Fruit fly (Drosophila melanogaster) whole organism, prepupa: ENCODE measurements around the gene Ilk.

ENCODE experiments used
- Blimp-1 ChIP-seq: fragments of 200-800 bp; sonication (Bioruptor generic); optimal IDR thresholded peaks from 3 replicates; lab custom pipeline; 2017; ENCODE audit warnings: missing biosample characterization, missing genetic modification characterization, mild to moderate bottlenecking, moderate library complexity, missing genetic modification reagents
- CG10631 ChIP-seq: fragments of 200-800 bp; sonication (Bioruptor generic); optimal IDR thresholded peaks from 2 replicates; lab custom pipeline; 2016; ENCODE audit warnings: missing biosample characterization, missing genetic modification characterization
- CG10669 ChIP-seq: fragments of 200-800 bp; sonication (Bioruptor generic); optimal IDR thresholded peaks from 3 replicates; lab custom pipeline; 2018; ENCODE audit warnings: missing biosample characterization, mild to moderate bottlenecking, missing genetic modification characterization, moderate library complexity
- CG11294 ChIP-seq: fragments of 200-800 bp; sonication (Bioruptor generic); IDR thresholded peaks from 2 replicates; pipeline ENCODE4 v1.3.6; 2022; ENCODE audit warnings: missing biosample characterization, missing genetic modification characterization
- CG11762 ChIP-seq: fragments of 200-800 bp; sonication (Bioruptor generic); optimal IDR thresholded peaks from 3 replicates; lab custom pipeline; 2016; ENCODE audit warnings: missing biosample characterization, missing genetic modification characterization; ENCODE audit not compliant: insufficient read depth
- CG11902 ChIP-seq: fragments of 200-800 bp; sonication (Bioruptor generic); optimal IDR thresholded peaks from 3 replicates; lab custom pipeline; 2016; ENCODE audit warnings: missing biosample characterization, missing genetic modification characterization
- CG1621 ChIP-seq: fragments of 200-800 bp; sonication (Bioruptor generic); optimal IDR thresholded peaks from 3 replicates; lab custom pipeline; 2018; ENCODE audit warnings: missing biosample characterization, mild to moderate bottlenecking, missing genetic modification characterization
- CG16779 ChIP-seq: fragments of 200-800 bp; sonication (Bioruptor generic); optimal IDR thresholded peaks from 3 replicates; lab custom pipeline; 2017; ENCODE audit warnings: missing biosample characterization, mild to moderate bottlenecking, missing genetic modification characterization
- CG3032 ChIP-seq: fragments of 200-800 bp; optimal IDR thresholded peaks from 2 replicates; lab custom pipeline; 2019; ENCODE audit warnings: missing biosample characterization, mild to moderate bottlenecking, missing genetic modification characterization, moderate library complexity
- CG32006 ChIP-seq: fragments of 200-800 bp; sonication (Bioruptor generic); optimal IDR thresholded peaks from 3 replicates; lab custom pipeline; 2017; ENCODE audit warnings: missing biosample characterization, mild to moderate bottlenecking, missing genetic modification characterization
- CG3919 ChIP-seq: fragments of 200-800 bp; sonication (Bioruptor generic); optimal IDR thresholded peaks from 3 replicates; lab custom pipeline; 2016; ENCODE audit warnings: missing biosample characterization, missing genetic modification characterization
- CG4318 ChIP-seq: fragments of 200-800 bp; sonication (Bioruptor generic); optimal IDR thresholded peaks from 3 replicates; lab custom pipeline; 2017; ENCODE audit warnings: missing biosample characterization, mild to moderate bottlenecking, missing genetic modification characterization
- CG6163 ChIP-seq: fragments of 200-800 bp; sonication (Bioruptor generic); IDR thresholded peaks from 3 replicates; pipeline ENCODE4 v1.3.6; 2022; ENCODE audit warnings: missing biosample characterization, missing genetic modification characterization
- CG6792 ChIP-seq: fragments of 200-800 bp; sonication (Bioruptor generic); optimal IDR thresholded peaks from 3 replicates; lab custom pipeline; 2016; ENCODE audit warnings: missing biosample characterization, missing genetic modification characterization
- CG6808 ChIP-seq: fragments of 200-800 bp; sonication (Bioruptor generic); optimal IDR thresholded peaks from 3 replicates; lab custom pipeline; 2017; ENCODE audit warnings: missing biosample characterization, missing genetic modification characterization, mild to moderate bottlenecking, moderate library complexity, missing genetic modification reagents
- CG7368 ChIP-seq: fragments of 200-800 bp; sonication (Bioruptor generic); optimal IDR thresholded peaks from 3 replicates; lab custom pipeline; 2016; ENCODE audit warnings: missing biosample characterization, missing genetic modification characterization
- CG8119 ChIP-seq: fragments of 200-800 bp; sonication (Bioruptor generic); IDR thresholded peaks from 3 replicates; pipeline ENCODE4 v1.3.6; 2022; ENCODE audit warnings: missing biosample characterization, missing genetic modification characterization
- CG8319 ChIP-seq: fragments of 200-800 bp; sonication (Bioruptor generic); optimal IDR thresholded peaks from 3 replicates; lab custom pipeline; 2016; ENCODE audit warnings: missing biosample characterization, missing genetic modification characterization
- CG8632 ChIP-seq: fragments of 200-800 bp; sonication (Bioruptor generic); optimal IDR thresholded peaks from 3 replicates; lab custom pipeline; 2016; ENCODE audit warnings: missing biosample characterization, missing genetic modification characterization
- CG9139 ChIP-seq: fragments of 200-800 bp; sonication (Bioruptor generic); optimal IDR thresholded peaks from 3 replicates; lab custom pipeline; 2017; ENCODE audit warnings: missing biosample characterization, mild to moderate bottlenecking, missing genetic modification characterization
- Eip75B ChIP-seq: fragments of 200-800 bp; sonication (Bioruptor generic); optimal IDR thresholded peaks from 3 replicates; lab custom pipeline; 2016; ENCODE audit warnings: missing biosample characterization, missing genetic modification characterization
- Eip78C ChIP-seq: fragments of 200-800 bp; sonication (Bioruptor generic); peaks from one replicate; lab custom pipeline; 2016; ENCODE audit warnings: missing biosample characterization, missing genetic modification characterization
- Ets21C ChIP-seq: fragments of 200-800 bp; sonication (Bioruptor generic); optimal IDR thresholded peaks from 3 replicates; lab custom pipeline; 2016; ENCODE audit warnings: missing biosample characterization, missing genetic modification characterization
- Ets96B ChIP-seq: fragments of 200-800 bp; optimal IDR thresholded peaks from 2 replicates; lab custom pipeline; 2019; ENCODE audit warnings: missing biosample characterization, mild to moderate bottlenecking, missing genetic modification characterization, moderate library complexity
- Gug ChIP-seq: fragments of 200-800 bp; sonication (Bioruptor generic); IDR thresholded peaks from 2 replicates; pipeline ENCODE4 v1.3.6; 2022; ENCODE audit warnings: missing biosample characterization, missing genetic modification characterization
- Hr38 ChIP-seq: sonication (Bioruptor generic); optimal IDR thresholded peaks from 2 replicates; lab custom pipeline; 2016; ENCODE audit warnings: missing biosample characterization, missing genetic modification characterization
- Hr4 ChIP-seq: fragments of 200-800 bp; sonication (Bioruptor generic); optimal IDR thresholded peaks from 3 replicates; lab custom pipeline; 2016; ENCODE audit warnings: missing biosample characterization, missing genetic modification characterization
- Met ChIP-seq: fragments of 200-800 bp; sonication (Bioruptor generic); optimal IDR thresholded peaks from 3 replicates; lab custom pipeline; 2016; ENCODE audit warnings: missing biosample characterization, missing genetic modification characterization
- OdsH ChIP-seq: fragments of 200-800 bp; sonication (Bioruptor generic); optimal IDR thresholded peaks from 3 replicates; lab custom pipeline; 2016; ENCODE audit warnings: missing biosample characterization, missing genetic modification characterization
- Smox ChIP-seq: fragments of 200-800 bp; sonication (Bioruptor generic); optimal IDR thresholded peaks from 3 replicates; lab custom pipeline; 2016; ENCODE audit warnings: missing biosample characterization, missing genetic modification characterization
- Sox102F ChIP-seq: fragments of 200-800 bp; sonication (Bioruptor generic); optimal IDR thresholded peaks from 2 replicates; lab custom pipeline; 2016; ENCODE audit warnings: missing biosample characterization, mild to moderate bottlenecking, missing genetic modification characterization
- Sox14 ChIP-seq: fragments of 200-800 bp; sonication (Bioruptor generic); optimal IDR thresholded peaks from 3 replicates; lab custom pipeline; 2016; ENCODE audit warnings: missing biosample characterization, missing genetic modification characterization
- Sox15 ChIP-seq: fragments of 200-800 bp; sonication (Bioruptor generic); optimal IDR thresholded peaks from 3 replicates; lab custom pipeline; 2016; ENCODE audit warnings: missing biosample characterization, missing genetic modification characterization
- achi ChIP-seq: fragments of 200-800 bp; sonication (Bioruptor generic); optimal IDR thresholded peaks from 3 replicates; lab custom pipeline; 2016; ENCODE audit warnings: missing biosample characterization, missing genetic modification characterization
- acj6 ChIP-seq: fragments of 200-800 bp; sonication (Bioruptor generic); optimal IDR thresholded peaks from 3 replicates; lab custom pipeline; 2016; ENCODE audit warnings: missing biosample characterization, missing genetic modification characterization
- cyc ChIP-seq: fragments of 200-800 bp; sonication (Bioruptor generic); optimal IDR thresholded peaks from 3 replicates; lab custom pipeline; 2016; ENCODE audit warnings: missing biosample characterization, missing genetic modification characterization
- dac ChIP-seq: fragments of 200-800 bp; sonication (Bioruptor generic); optimal IDR thresholded peaks from 2 replicates; lab custom pipeline; 2017; ENCODE audit warnings: missing biosample characterization, mild to moderate bottlenecking, missing genetic modification characterization
- dsx ChIP-seq: fragments of 200-800 bp; optimal IDR thresholded peaks from 3 replicates; lab custom pipeline; 2019; ENCODE audit warnings: missing biosample characterization, mild to moderate bottlenecking, missing genetic modification characterization, moderate library complexity; ENCODE audit not compliant: poor library complexity, severe bottlenecking
- eg ChIP-seq: fragments of 200-800 bp; sonication (Bioruptor generic); IDR thresholded peaks from 3 replicates; pipeline ENCODE4 v1.3.6; 2022; ENCODE audit warnings: missing biosample characterization, missing genetic modification characterization
- esn ChIP-seq: fragments of 200-800 bp; sonication (Bioruptor generic); optimal IDR thresholded peaks from 2 replicates; lab custom pipeline; 2016; ENCODE audit warnings: missing biosample characterization, mild to moderate bottlenecking, missing genetic modification characterization, moderate library complexity
- fd59A ChIP-seq: fragments of 200-800 bp; sonication (Bioruptor generic); optimal IDR thresholded peaks from 2 replicates; lab custom pipeline; 2017; ENCODE audit warnings: missing biosample characterization, mild to moderate bottlenecking, missing genetic modification characterization, missing genetic modification reagents
- fd85E ChIP-seq: fragments of 200-800 bp; sonication (Bioruptor generic); optimal IDR thresholded peaks from 3 replicates; lab custom pipeline; 2016; ENCODE audit warnings: missing biosample characterization, missing genetic modification characterization
- fkh ChIP-seq: fragments of 200-800 bp; sonication (Bioruptor generic); optimal IDR thresholded peaks from 3 replicates; lab custom pipeline; 2017; ENCODE audit warnings: missing biosample characterization, mild to moderate bottlenecking, missing genetic modification characterization, moderate library complexity
- lz ChIP-seq: fragments of 200-800 bp; sonication (Bioruptor generic); optimal IDR thresholded peaks from 3 replicates; lab custom pipeline; 2016; ENCODE audit warnings: missing biosample characterization, missing genetic modification characterization
- net ChIP-seq: fragments of 200-800 bp; sonication (Bioruptor generic); optimal IDR thresholded peaks from 3 replicates; lab custom pipeline; 2016; ENCODE audit warnings: missing biosample characterization, missing genetic modification characterization
- pdm3 ChIP-seq: fragments of 200-800 bp; sonication (Bioruptor generic); optimal IDR thresholded peaks from 3 replicates; lab custom pipeline; 2016; ENCODE audit warnings: missing biosample characterization, missing genetic modification characterization
- salr ChIP-seq, 2 experiments: fragments of 200-800 bp; sonication (Bioruptor generic); optimal IDR thresholded peaks; 3 replicates each; lab custom pipeline; 2016 to 2018; ENCODE audit warnings: missing biosample characterization in 2 of 2, missing genetic modification characterization in 2 of 2, mild to moderate bottlenecking in 1 of 2
- spab ChIP-seq: fragments of 200-800 bp; sonication (Bioruptor generic); optimal IDR thresholded peaks from 2 replicates; lab custom pipeline; 2017; ENCODE audit warnings: missing biosample characterization, mild to moderate bottlenecking, missing genetic modification characterization, missing genetic modification reagents
- ss ChIP-seq, 2 experiments: fragments of 200-800 bp; sonication (Bioruptor generic); optimal IDR thresholded peaks; 2 replicates in 1 of 2; 3 replicates in 1 of 2; lab custom pipeline; 2017 to 2018; ENCODE audit warnings: mild to moderate bottlenecking in 2 of 2, missing biosample characterization in 2 of 2, missing genetic modification characterization in 2 of 2, moderate library complexity in 1 of 2
- vri ChIP-seq: fragments of 200-800 bp; sonication (Bioruptor generic); optimal IDR thresholded peaks from 3 replicates; lab custom pipeline; 2016; ENCODE audit warnings: missing biosample characterization, mild to moderate bottlenecking, missing genetic modification characterization

The Ilk gene

DNA sequence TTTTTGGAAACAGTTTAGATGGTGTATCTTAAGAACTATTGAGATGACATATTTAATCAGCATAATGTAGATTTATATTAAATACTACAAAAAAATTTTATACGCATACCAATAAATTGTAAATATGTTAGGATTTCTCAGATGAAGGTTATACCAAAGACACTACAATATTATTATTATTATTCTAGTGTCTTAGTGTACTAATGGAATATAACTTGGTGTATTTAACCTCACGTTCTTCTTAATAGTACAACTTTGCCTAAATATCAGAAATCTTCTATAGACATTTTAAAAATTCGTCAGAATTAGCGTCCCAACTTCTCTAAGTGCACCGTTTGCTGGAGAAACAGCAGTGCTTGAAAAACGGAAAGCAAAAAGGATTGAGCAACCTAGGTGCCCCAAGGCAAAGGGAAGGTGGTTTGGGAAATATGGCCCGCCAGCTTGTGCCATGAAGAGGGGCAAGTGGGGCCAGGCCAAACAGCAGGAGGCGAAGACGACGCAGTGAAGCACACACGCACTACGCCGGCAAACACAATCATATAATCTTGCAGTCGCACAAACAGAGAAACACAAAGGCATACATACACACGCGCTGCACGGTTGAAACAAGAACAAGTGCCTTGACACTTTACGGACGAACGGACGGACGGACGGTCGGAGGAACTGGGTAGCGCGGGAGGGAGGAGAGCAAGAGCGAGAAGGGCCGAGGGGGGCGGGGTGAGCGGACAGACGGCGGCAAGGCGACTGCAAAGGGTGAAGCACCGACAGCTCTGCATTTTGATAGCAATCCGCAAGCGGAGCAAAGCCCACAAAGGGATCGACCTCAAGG, 36.4 kb downstream of the Ilk start:
- TF ChIP-seq vri (GFP tag; lab: Kevin White, UChicago): no peak
- TF ChIP-seq Ets96B: peak; percentile 80
- no peak for TF ChIP-seq CG1621 (tag; lab: Kevin White, UChicago)
- peak; percentile 56 for TF ChIP-seq Smox (GFP tag; lab: Kevin White, UChicago)
- TF ChIP-seq CG4318 (GFP tag; lab: Kevin White, UChicago): no peak
- peak; percentile 51 for TF ChIP-seq cyc (GFP tag; lab: Kevin White, UChicago)
- TF ChIP-seq achi: peak; percentile 50
- TF ChIP-seq dac (GFP tag; lab: Kevin White, UChicago): no peak
- peak; percentile 47 for TF ChIP-seq dsx (GFP tag; lab: Kevin White, UChicago)
- TF ChIP-seq Gug (GFP tag; lab: Robert Waterston, UW): no peak
- no peak for TF ChIP-seq eg (GFP tag; lab: Robert Waterston, UW)
- peak; percentile 28 for TF ChIP-seq CG11902 (GFP tag; lab: Kevin White, UChicago)
- TF ChIP-seq lz: peak; percentile 59
- peak; percentile 1 to 80 for TF ChIP-seq salr (GFP tag; optimal IDR thresholded peaks at IDR 0.05; lab: Kevin White, UChicago)
- TF ChIP-seq CG6792: peak; percentile 39
- peak; percentile 66 for TF ChIP-seq CG3919 (GFP tag; lab: Kevin White, UChicago)
- TF ChIP-seq fd85E (GFP tag; lab: Kevin White, UChicago): no peak
- TF ChIP-seq CG32006: peak; percentile 36
- TF ChIP-seq CG8632: peak; percentile 55
- peak; percentile 66 for TF ChIP-seq CG6808
- peak; percentile 83 for TF ChIP-seq CG10631 (GFP tag; lab: Kevin White, UChicago)
- no peak for TF ChIP-seq CG9139
- no peak for TF ChIP-seq CG8119
- TF ChIP-seq Met (GFP tag; lab: Kevin White, UChicago): peak; percentile 49
- peak; percentile 31 for TF ChIP-seq Sox15 (GFP tag; lab: Kevin White, UChicago)
- TF ChIP-seq fkh (GFP tag; lab: Kevin White, UChicago): peak; percentile 59
- TF ChIP-seq CG3032: peak; percentile 77
- TF ChIP-seq ss (GFP tag; optimal IDR thresholded peaks at IDR 0.05; lab: Kevin White, UChicago): no peak
- peak; percentile 25 for TF ChIP-seq Hr4
- no peak for TF ChIP-seq Hr38 (GFP tag; lab: Kevin White, UChicago)
- TF ChIP-seq CG7368 (GFP tag; lab: Kevin White, UChicago): no peak
- no peak for TF ChIP-seq Ets21C (GFP tag; lab: Kevin White, UChicago)
- peak; percentile 42 for TF ChIP-seq pdm3 (GFP tag; lab: Kevin White, UChicago)
- TF ChIP-seq Sox14 (GFP tag; lab: Kevin White, UChicago): no peak
- no peak for TF ChIP-seq Blimp-1 (GFP tag; lab: Kevin White, UChicago)
- peak; percentile 79 for TF ChIP-seq spab
- TF ChIP-seq OdsH (GFP tag; lab: Kevin White, UChicago): peak; percentile 47
- no peak for TF ChIP-seq CG11294 (GFP tag; lab: Robert Waterston, UW)
- peak; percentile 34 for TF ChIP-seq net (GFP tag; lab: Kevin White, UChicago)
- TF ChIP-seq fd59A (GFP tag; lab: Kevin White, UChicago): peak; percentile 51
- peak; percentile 40; the same call in 1 of the 3 replicates for TF ChIP-seq CG6163
- peak; percentile 99 for TF ChIP-seq Eip78C (GFP tag; lab: Kevin White, UChicago)
- TF ChIP-seq CG11762 (GFP tag; lab: Kevin White, UChicago): no peak
- peak; percentile 80 for TF ChIP-seq esn (GFP tag; lab: Kevin White, UChicago)
- TF ChIP-seq CG10669 (GFP tag; lab: Kevin White, UChicago): peak; percentile 80
- peak; percentile 27 for TF ChIP-seq Eip75B (GFP tag; lab: Kevin White, UChicago)
- TF ChIP-seq acj6 (GFP tag; lab: Kevin White, UChicago): peak; percentile 65
- TF ChIP-seq CG8319 (GFP tag; lab: Kevin White, UChicago): peak; percentile 31
- TF ChIP-seq Sox102F (GFP tag; lab: Kevin White, UChicago): peak; percentile 4
- peak; percentile 34 for TF ChIP-seq CG16779 (tag; lab: Kevin White, UChicago)
